Worm (Caenorhabditis elegans): ENCODE data around the gene C30B5.17.

C30B5.17 gene

ce11 chrII:6198468-6198867 lies 4.3 kb downstream of the C30B5.17 start, which contains the start of gene szy-4 (continued):
- TF ChIP-seq lin-54 (GFP tag; optimal IDR thresholded peaks at IDR 0.05) (peak; percentile 54), lin-35 (GFP tag; optimal IDR thresholded peaks at IDR 0.05) (no peak), nhr-120 (GFP tag; IDR thresholded peaks at IDR 0.05) (no peak), ztf-26 (tag; optimal IDR thresholded peaks at IDR 0.05) (no peak)

- TF ChIP-seq ets-4 (GFP tag; optimal IDR thresholded peaks at IDR 0.05) (no peak), lin-35 (GFP tag; optimal IDR thresholded peaks at IDR 0.05) (no peak), ztf-26 (tag; optimal IDR thresholded peaks at IDR 0.05) (no peak), nhr-120 (GFP tag; IDR thresholded peaks at IDR 0.05) (no peak), akir-1 (GFP tag; optimal IDR thresholded peaks at IDR 0.05) (no peak), lsl-1 (GFP tag; optimal IDR thresholded peaks at IDR 0.05) (peak; percentile 60), aptf-2 (GFP tag; conservative IDR thresholded peaks at IDR 0.05) (no peak), hsf-1 (GFP tag; IDR thresholded peaks at IDR 0.05) (no peak), nhr-179 (tag; optimal IDR thresholded peaks at IDR 0.05) (no peak), pbrm-1 (GFP tag; IDR thresholded peaks at IDR 0.05) (peak; percentile 37; the same call in 1 of the 2 replicates), ceh-91 (GFP tag; IDR thresholded peaks at IDR 0.05) (no peak), B0019.2 (GFP tag; conservative IDR thresholded peaks at IDR 0.05) (no peak), repo-1 (tag; optimal IDR thresholded peaks at IDR 0.05) (no peak), lin-54 (GFP tag; optimal IDR thresholded peaks at IDR 0.05) (no peak), D2030.7 (GFP tag; IDR thresholded peaks at IDR 0.05) (peak; percentile 23; the same call in 1 of the 2 replicates), F10E7.11 (tag; optimal IDR thresholded peaks at IDR 0.05) (no peak), lin-40 (tag; optimal IDR thresholded peaks at IDR 0.05) (no peak), lsy-27 (tag; optimal IDR thresholded peaks at IDR 0.05; ENCODE audit: borderline replicate concordance, insufficient read depth) (peak; percentile 7), ceh-79 (tag; optimal IDR thresholded peaks at IDR 0.05) (no peak), madf-3 (GFP tag; IDR thresholded peaks at IDR 0.05) (no peak), snpc-3.4 (tag; optimal IDR thresholded peaks at IDR 0.05) (peak; percentile 20), F33H1.4 (GFP tag; IDR thresholded peaks at IDR 0.05) (no peak), unc-130 (GFP tag; optimal IDR thresholded peaks at IDR 0.05) (no peak), bed-2 (GFP tag; IDR thresholded peaks at IDR 0.05) (no peak), him-1 (tag; optimal IDR thresholded peaks at IDR 0.05) (no peak), hlh-12 (tag; optimal IDR thresholded peaks at IDR 0.05) (no peak), ceh-100 (GFP tag; IDR thresholded peaks at IDR 0.05) (no peak), somi-1 (GFP tag; optimal IDR thresholded peaks at IDR 0.05) (no peak), snpc-4 (GFP tag; optimal IDR thresholded peaks at IDR 0.05) (no peak), snpc-4 (tag; optimal IDR thresholded peaks at IDR 0.05) (no peak), F52B5.7 (tag; optimal IDR thresholded peaks at IDR 0.05) (no peak), atf-7 (tag; optimal IDR thresholded peaks at IDR 0.05) (no peak), attf-5 (GFP tag; optimal IDR thresholded peaks at IDR 0.05) (no peak), dox-1 (GFP tag; IDR thresholded peaks at IDR 0.05) (no peak), die-1 (tag; optimal IDR thresholded peaks at IDR 0.05) (no peak), cebp-1 (GFP tag; IDR thresholded peaks at IDR 0.05) (no peak), cebp-1 (tag; optimal IDR thresholded peaks at IDR 0.05) (no peak), F23B12.7 (tag; optimal IDR thresholded peaks at IDR 0.05; ENCODE audit: insufficient read depth) (peak; percentile 92), attf-6 (GFP tag; IDR thresholded peaks at IDR 0.05) (no peak), nfyb-1 (GFP tag; IDR thresholded peaks at IDR 0.05) (no peak), C06A6.2 (GFP tag; conservative IDR thresholded peaks at IDR 0.05) (no peak), egl-18 (GFP tag; IDR thresholded peaks at IDR 0.05) (no peak), F37B4.10 (GFP tag; IDR thresholded peaks at IDR 0.05) (no peak), hlh-26 (GFP tag; conservative IDR thresholded peaks at IDR 0.05) (no peak), tbp1 (GFP tag; optimal IDR thresholded peaks at IDR 0.05) (peak; percentile 24), nfya-1 (tag; optimal IDR thresholded peaks at IDR 0.05; ENCODE audit: borderline replicate concordance, insufficient read depth) (no peak), mcd-1 (GFP tag; IDR thresholded peaks at IDR 0.05) (no peak)
These were observed 5.9 kb downstream of the C30B5.17 start, which contains the start of the genes rbmx-2 and C30B5.2 for ce11 chrII:6196875-6197274. Gene rbmx-2, minus strand, starts transcription at chrII:6196948. Gene C30B5.2, plus strand, starts transcription at chrII:6197180.

Data from whole organism, young adult.